Fruit fly (Drosophila melanogaster): ENCODE measurements around the gene LanB2.
A peak's percentile ranks its signal among the peaks of the same experiment; 100 is the strongest.

Gene LanB2

dm6 chr3L:9571629-9572028 is 43.1 kb upstream of the LanB2 start:
- TF ChIP-seq D1 (tag; optimal IDR thresholded peaks at IDR 0.05) (peak; percentile 2), Ets98B (GFP tag; IDR thresholded peaks at IDR 0.05) (no peak)

- no peak for TF ChIP-seq Pif1B (GFP tag; optimal IDR thresholded peaks at IDR 0.05)
- no peak for TF ChIP-seq CG17806 (tag; optimal IDR thresholded peaks at IDR 0.05)
- no peak for TF ChIP-seq CG12605 (GFP tag; IDR thresholded peaks at IDR 0.05)
- TF ChIP-seq CG4496 (GFP tag; IDR thresholded peaks at IDR 0.05), result no peak
- TF ChIP-seq CG9948 (tag; optimal IDR thresholded peaks at IDR 0.05), result no peak
- no peak for TF ChIP-seq Ets98B (GFP tag; IDR thresholded peaks at IDR 0.05)
- no peak for TF ChIP-seq rn (GFP tag; IDR thresholded peaks at IDR 0.05)
- no peak for TF ChIP-seq CG8159 (tag; optimal IDR thresholded peaks at IDR 0.05)
- TF ChIP-seq CG14655 (GFP tag; optimal IDR thresholded peaks at IDR 0.05), result no peak
- TF ChIP-seq CG10348 (GFP tag; IDR thresholded peaks at IDR 0.05), result no peak
- no peak for TF ChIP-seq Snoo (tag; optimal IDR thresholded peaks at IDR 0.05)
- TF ChIP-seq CG34367 (tag; optimal IDR thresholded peaks at IDR 0.05), result no peak
These were observed 31.3 kb upstream of the LanB2 start for dm6 chr3L:9583388-9583787.

dm6 chr3L:9597464-9597863 is 17.2 kb upstream of the LanB2 start, which contains the start of gene Tmc:
Gene Tmc, plus strand, starts transcription at chr3L:9597764.
- TF ChIP-seq CG8159 (tag; optimal IDR thresholded peaks at IDR 0.05) (no peak), CG12605 (GFP tag; IDR thresholded peaks at IDR 0.05) (no peak)

DNA sequence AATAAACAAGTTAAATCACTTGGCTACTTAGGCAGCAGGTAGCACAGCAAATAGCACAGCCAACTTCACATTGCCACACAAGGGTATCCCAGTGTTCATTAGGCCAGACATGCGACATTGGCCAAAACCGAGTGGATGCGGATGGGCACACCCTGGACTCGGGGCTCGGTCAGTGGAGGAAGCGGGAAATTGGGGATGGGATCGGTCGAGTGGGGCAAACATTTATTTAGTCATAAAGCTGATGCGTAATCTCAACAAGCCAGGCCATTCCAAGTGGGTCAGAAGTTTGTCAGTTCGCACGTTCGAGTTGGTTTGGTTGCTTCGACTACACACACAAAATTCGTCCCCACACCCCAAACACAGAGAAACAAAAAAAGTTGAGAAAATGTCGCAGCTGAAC is 16.0 kb upstream of the LanB2 start, which contains the start of gene CG3222:
Gene CG3222 (plus strand): TSS at position 301 of the 400 bp plus-strand sequence.
- TF ChIP-seq CG34367 (tag; optimal IDR thresholded peaks at IDR 0.05), result no peak
- no peak for TF ChIP-seq CG32121 (GFP tag; IDR thresholded peaks at IDR 0.05)
- TF ChIP-seq fd96Ca (GFP tag; IDR thresholded peaks at IDR 0.05), result no peak
- TF ChIP-seq gl (tag; optimal IDR thresholded peaks at IDR 0.05), result no peak
- TF ChIP-seq Ets98B (GFP tag; IDR thresholded peaks at IDR 0.05), result no peak
- TF ChIP-seq CG12605 (GFP tag; IDR thresholded peaks at IDR 0.05), result no peak
- TF ChIP-seq EcR (GFP tag; optimal IDR thresholded peaks at IDR 0.05), result no peak
- TF ChIP-seq CG9948 (tag; optimal IDR thresholded peaks at IDR 0.05), result no peak
- TF ChIP-seq Pif1B (GFP tag; optimal IDR thresholded peaks at IDR 0.05), result no peak
- TF ChIP-seq CG8301 (tag; optimal IDR thresholded peaks at IDR 0.05), result no peak
- no peak for TF ChIP-seq CG13204 (GFP tag; optimal IDR thresholded peaks at IDR 0.05)
- no peak for TF ChIP-seq CG8159 (tag; optimal IDR thresholded peaks at IDR 0.05)
- TF ChIP-seq rn (GFP tag; IDR thresholded peaks at IDR 0.05), result no peak
- TF ChIP-seq CG10348 (GFP tag; IDR thresholded peaks at IDR 0.05), result no peak
- TF ChIP-seq Snoo (tag; optimal IDR thresholded peaks at IDR 0.05), result no peak

- TF ChIP-seq CG4496 (GFP tag; IDR thresholded peaks at IDR 0.05) (no peak), EcR (GFP tag; optimal IDR thresholded peaks at IDR 0.05) (no peak), CG15710 (tag; optimal IDR thresholded peaks at IDR 0.05) (no peak), D1 (tag; optimal IDR thresholded peaks at IDR 0.05) (no peak), CG32121 (GFP tag; IDR thresholded peaks at IDR 0.05) (no peak), CG8159 (tag; optimal IDR thresholded peaks at IDR 0.05) (no peak), Pif1B (GFP tag; optimal IDR thresholded peaks at IDR 0.05) (no peak)
These were observed 13.5 kb upstream of the LanB2 start, which contains the start of the genes CG3088 and CG3306 for dm6 chr3L:9601225-9601624. Gene CG3088, minus strand, starts transcription at chr3L:9601325. Gene CG3306, plus strand, starts transcription at chr3L:9601523.

- TF ChIP-seq D1 (tag; optimal IDR thresholded peaks at IDR 0.05) (peak; percentile 86), gl (tag; optimal IDR thresholded peaks at IDR 0.05) (no peak)
These were observed 640 bp upstream of the LanB2 start for dm6 chr3L:9613960-9614588.

- TF ChIP-seq EcR (GFP tag; optimal IDR thresholded peaks at IDR 0.05) (peak; percentile 67), CG13204 (GFP tag; optimal IDR thresholded peaks at IDR 0.05) (no peak)
These were observed 878 bp downstream of the LanB2 start for dm6 chr3L:9615443-9616141.

DNA sequence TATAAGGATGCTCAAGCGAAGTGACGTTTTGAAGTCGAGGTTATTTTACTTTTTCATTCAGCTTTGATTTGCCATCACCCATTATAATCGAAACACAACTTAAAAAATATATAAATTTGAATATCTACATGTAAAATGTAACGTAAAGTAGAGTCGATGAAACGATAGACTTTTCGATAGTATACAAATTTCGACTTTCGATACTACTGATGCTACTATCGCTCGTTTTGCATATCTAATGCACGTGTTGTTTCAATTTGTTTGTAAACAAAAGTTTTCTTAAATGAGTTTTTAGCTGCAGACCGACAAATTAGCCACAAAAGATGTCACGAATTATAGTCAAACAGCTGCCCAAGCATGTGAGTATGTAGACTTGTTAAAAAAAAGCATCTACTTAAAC is 9.3 kb downstream of the LanB2 start, which contains the start of gene CG3335:
Gene CG3335 (plus strand): TSS at position 224 of the 400 bp plus-strand sequence.
- no peak for TF ChIP-seq CG14655 (GFP tag; optimal IDR thresholded peaks at IDR 0.05)
- TF ChIP-seq CG34367 (tag; optimal IDR thresholded peaks at IDR 0.05), result no peak
- TF ChIP-seq Pif1A (GFP tag; optimal IDR thresholded peaks at IDR 0.05), result no peak
- no peak for TF ChIP-seq gl (tag; optimal IDR thresholded peaks at IDR 0.05)
- TF ChIP-seq CG10348 (GFP tag; IDR thresholded peaks at IDR 0.05), result no peak
